Fruit fly (Drosophila melanogaster) whole organism, pupa: ENCODE results near the gene CG16957.

Source experiments
- CG10348 ChIP-seq: fragments of 200-800 bp; sonication (Bioruptor generic); IDR thresholded peaks from 2 replicates; pipeline ENCODE4 v1.3.6; 2022; ENCODE audit warnings: missing biosample characterization, missing genetic modification characterization
- CG12605 ChIP-seq: fragments of 200-800 bp; sonication (Bioruptor generic); IDR thresholded peaks from 2 replicates; pipeline ENCODE4 v1.3.6; 2022; ENCODE audit warnings: missing biosample characterization, missing genetic modification characterization
- CG13204 ChIP-seq: fragments of 200-800 bp; sonication (Bioruptor generic); optimal IDR thresholded peaks from 2 replicates; lab custom pipeline; 2018; ENCODE audit warnings: missing biosample characterization, mild to moderate bottlenecking, missing genetic modification characterization, moderate library complexity
- CG14655 ChIP-seq: fragments of 200-800 bp; sonication (Bioruptor generic); optimal IDR thresholded peaks from 3 replicates; lab custom pipeline; 2017; ENCODE audit warnings: mild to moderate bottlenecking, missing biosample characterization, missing genetic modification reagents, missing genetic modification characterization
- CG15710 ChIP-seq: fragments of 200-800 bp; sonication (Bioruptor generic); optimal IDR thresholded peaks from 2 replicates; lab custom pipeline; 2018; ENCODE audit warnings: missing biosample characterization, mild to moderate bottlenecking, missing genetic modification characterization, moderate library complexity
- CG17806 ChIP-seq: fragments of 200-800 bp; sonication (Bioruptor generic); optimal IDR thresholded peaks from 2 replicates; lab custom pipeline; 2018; ENCODE audit warnings: missing biosample characterization, mild to moderate bottlenecking, missing genetic modification characterization, moderate library complexity
- CG32121 ChIP-seq: fragments of 200-800 bp; sonication (Bioruptor generic); IDR thresholded peaks from 2 replicates; pipeline ENCODE4 v1.3.6; 2022; ENCODE audit warnings: missing biosample characterization, missing genetic modification characterization
- CG34367 ChIP-seq: fragments of 200-800 bp; sonication (Bioruptor generic); optimal IDR thresholded peaks from 2 replicates; lab custom pipeline; 2018; ENCODE audit warnings: missing biosample characterization, mild to moderate bottlenecking, missing genetic modification characterization
- CG4496 ChIP-seq: fragments of 200-800 bp; sonication (Bioruptor generic); IDR thresholded peaks from 3 replicates; pipeline ENCODE4 v1.3.6; 2022; ENCODE audit warnings: missing biosample characterization, missing genetic modification characterization
- CG8159 ChIP-seq: fragments of 200-800 bp; sonication (Bioruptor generic); optimal IDR thresholded peaks from 3 replicates; lab custom pipeline; 2018; ENCODE audit warnings: missing biosample characterization, mild to moderate bottlenecking, missing genetic modification characterization, moderate library complexity
- CG8301 ChIP-seq: fragments of 200-800 bp; sonication (Bioruptor generic); optimal IDR thresholded peaks from 2 replicates; lab custom pipeline; 2018; ENCODE audit warnings: missing biosample characterization, mild to moderate bottlenecking, missing genetic modification characterization
- CG9948 ChIP-seq: fragments of 200-800 bp; sonication (Bioruptor generic); optimal IDR thresholded peaks from 2 replicates; lab custom pipeline; 2018; ENCODE audit warnings: missing biosample characterization, mild to moderate bottlenecking, missing genetic modification characterization, moderate library complexity
- D1 ChIP-seq: fragments of 200-800 bp; sonication (Bioruptor generic); optimal IDR thresholded peaks from 2 replicates; lab custom pipeline; 2018; ENCODE audit warnings: missing biosample characterization, mild to moderate bottlenecking, missing genetic modification characterization, moderate library complexity
- EcR ChIP-seq: fragments of 200-800 bp; sonication (Bioruptor generic); optimal IDR thresholded peaks from 3 replicates; lab custom pipeline; 2019; ENCODE audit warnings: missing biosample characterization, missing genetic modification characterization, mild to moderate bottlenecking, moderate library complexity, missing genetic modification reagents
- Ets98B ChIP-seq: fragments of 200-800 bp; sonication (Bioruptor generic); IDR thresholded peaks from 2 replicates; pipeline ENCODE4 v1.3.6; 2022; ENCODE audit warnings: missing biosample characterization, missing genetic modification characterization
- Pif1A ChIP-seq: fragments of 200-800 bp; sonication (Bioruptor generic); optimal IDR thresholded peaks from 3 replicates; lab custom pipeline; 2016; ENCODE audit warnings: missing biosample characterization, missing genetic modification characterization
- Pif1B ChIP-seq: fragments of 200-800 bp; sonication (Bioruptor generic); optimal IDR thresholded peaks from 3 replicates; lab custom pipeline; 2016; ENCODE audit warnings: missing biosample characterization, missing genetic modification characterization
- Snoo ChIP-seq: fragments of 200-800 bp; sonication (Bioruptor generic); optimal IDR thresholded peaks from 3 replicates; lab custom pipeline; 2017; ENCODE audit warnings: missing biosample characterization, mild to moderate bottlenecking, missing genetic modification characterization, inconsistent platforms
- fd96Ca ChIP-seq: fragments of 200-800 bp; sonication (Bioruptor generic); IDR thresholded peaks from 3 replicates; pipeline ENCODE4 v1.3.6; 2022; ENCODE audit warnings: missing biosample characterization, missing genetic modification characterization
- gl ChIP-seq: fragments of 200-800 bp; sonication (Bioruptor generic); optimal IDR thresholded peaks from 2 replicates; lab custom pipeline; 2018; ENCODE audit warnings: missing biosample characterization, mild to moderate bottlenecking, missing genetic modification characterization
- rn ChIP-seq: fragments of 200-800 bp; sonication (Bioruptor generic); IDR thresholded peaks from 2 replicates; pipeline ENCODE4 v1.3.6; 2022; ENCODE audit warnings: missing biosample characterization, missing genetic modification characterization

Gene CG16957

DNA sequence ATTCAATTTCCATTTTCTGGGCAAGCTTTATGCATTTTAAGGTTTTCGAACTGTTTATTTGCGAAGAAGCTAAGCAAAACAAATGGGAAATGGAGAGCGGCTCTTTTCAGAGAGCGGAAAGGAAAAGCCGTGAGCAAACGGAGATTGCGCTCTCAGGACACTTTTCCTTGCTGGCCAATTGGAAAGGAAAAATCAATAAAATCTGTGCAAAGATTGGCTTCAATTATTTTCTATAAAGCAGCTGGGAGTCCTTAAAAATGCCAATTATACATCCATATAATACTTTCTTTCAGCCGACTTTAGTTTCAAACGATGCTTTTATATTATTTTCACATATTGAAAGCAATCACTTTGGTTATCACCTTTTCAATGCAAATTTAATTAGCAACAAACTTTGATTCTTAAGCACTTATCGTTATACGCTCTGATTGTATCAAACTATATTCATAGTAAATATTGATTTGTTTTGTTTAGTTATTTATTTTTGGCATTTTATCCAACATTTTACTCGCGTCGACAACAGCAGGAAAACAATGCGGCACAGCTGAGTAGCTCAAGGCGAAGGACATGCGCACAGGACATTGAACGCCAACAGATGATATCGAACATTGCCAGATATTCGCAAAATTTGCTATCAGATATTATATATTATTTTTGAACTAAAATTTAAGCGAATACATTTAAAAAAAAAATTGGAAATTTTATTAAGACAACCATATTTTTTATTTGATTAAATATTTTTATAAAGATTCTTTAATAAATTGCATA, 41.2 kb downstream of the CG16957 start, which contains the start of gene CG9395:
TSS of gene CG9395 (minus strand) at position 494 of the 768 bp plus-strand sequence.
- TF ChIP-seq D1 (tag; lab: Kevin White, UChicago), result no peak
- TF ChIP-seq gl (tag; lab: Kevin White, UChicago), result no peak
- no peak for TF ChIP-seq CG34367 (tag; lab: Kevin White, UChicago)
- TF ChIP-seq CG32121 (GFP tag; lab: Robert Waterston, UW), result no peak
- no peak for TF ChIP-seq Ets98B (GFP tag; lab: Robert Waterston, UW)
- TF ChIP-seq CG14655 (GFP tag; lab: Kevin White, UChicago), result no peak
- TF ChIP-seq Pif1A, result no peak
- TF ChIP-seq Snoo (tag; lab: Kevin White, UChicago), result no peak
- TF ChIP-seq CG17806 (tag; lab: Kevin White, UChicago), result no peak
- no peak for TF ChIP-seq CG8301 (tag; lab: Kevin White, UChicago)
- no peak for TF ChIP-seq rn (GFP tag; lab: Robert Waterston, UW)
- no peak for TF ChIP-seq EcR (GFP tag; lab: Kevin White, UChicago)
- no peak for TF ChIP-seq CG9948 (tag; lab: Kevin White, UChicago)
- TF ChIP-seq CG15710 (tag; lab: Kevin White, UChicago), result no peak
- TF ChIP-seq CG8159 (tag; lab: Kevin White, UChicago), result no peak
- no peak for TF ChIP-seq CG10348
- no peak for TF ChIP-seq CG13204 (GFP tag; lab: Kevin White, UChicago)
- no peak for TF ChIP-seq CG4496
- no peak for TF ChIP-seq CG12605 (GFP tag; lab: Robert Waterston, UW)
- no peak for TF ChIP-seq fd96Ca (GFP tag; lab: Robert Waterston, UW)
- TF ChIP-seq, all 21 proteins: peak for 0

DNA sequence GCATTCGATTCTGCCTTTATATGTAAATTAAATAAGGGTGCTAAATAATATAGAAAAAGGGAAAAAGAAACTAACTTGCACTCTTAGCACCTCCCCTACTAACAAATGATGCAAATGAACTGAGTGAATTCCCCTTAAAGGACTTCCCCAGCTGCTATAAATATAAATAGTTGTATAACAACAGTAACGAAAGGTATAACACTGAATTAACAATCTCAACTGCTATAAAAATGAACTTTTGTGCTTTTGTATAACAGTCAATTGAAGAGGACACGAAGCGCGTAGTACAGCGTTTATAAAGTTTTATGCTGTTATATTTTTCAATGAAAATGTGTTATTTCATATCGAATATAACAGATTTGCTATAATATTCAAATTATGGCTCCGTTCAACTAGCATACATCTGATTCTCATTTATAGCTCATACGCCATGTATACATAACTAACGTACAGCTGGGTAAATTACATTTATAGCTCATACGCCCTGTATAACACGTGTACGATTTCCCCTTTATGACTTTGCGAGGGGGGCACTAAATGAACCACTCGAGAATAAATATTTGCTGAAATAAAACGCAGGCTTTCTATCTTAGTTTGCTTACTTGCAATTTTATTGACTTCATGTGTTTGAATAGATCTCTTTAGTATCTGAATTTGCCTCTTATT, 46.6 kb downstream of the CG16957 start:
- no peak for TF ChIP-seq CG15710 (tag; lab: Kevin White, UChicago)
- TF ChIP-seq CG13204 (GFP tag; lab: Kevin White, UChicago), result no peak
- TF ChIP-seq CG32121 (GFP tag; lab: Robert Waterston, UW), result no peak
- no peak for TF ChIP-seq CG8301 (tag; lab: Kevin White, UChicago)
- no peak for TF ChIP-seq CG8159 (tag; lab: Kevin White, UChicago)
- TF ChIP-seq CG14655 (GFP tag; lab: Kevin White, UChicago), result no peak
- TF ChIP-seq EcR (GFP tag; lab: Kevin White, UChicago), result no peak
- TF ChIP-seq Pif1B (GFP tag; lab: Kevin White, UChicago), result no peak
- TF ChIP-seq CG34367 (tag; lab: Kevin White, UChicago), result no peak
- TF ChIP-seq D1 (tag; lab: Kevin White, UChicago), result no peak
- TF ChIP-seq gl (tag; lab: Kevin White, UChicago), result no peak
- TF ChIP-seq Snoo (tag; lab: Kevin White, UChicago), result no peak
- TF ChIP-seq CG9948 (tag; lab: Kevin White, UChicago), result no peak
- no peak for TF ChIP-seq rn (GFP tag; lab: Robert Waterston, UW)
- no peak for TF ChIP-seq fd96Ca (GFP tag; lab: Robert Waterston, UW)
- TF ChIP-seq, all 21 proteins: peak for 0

DNA sequence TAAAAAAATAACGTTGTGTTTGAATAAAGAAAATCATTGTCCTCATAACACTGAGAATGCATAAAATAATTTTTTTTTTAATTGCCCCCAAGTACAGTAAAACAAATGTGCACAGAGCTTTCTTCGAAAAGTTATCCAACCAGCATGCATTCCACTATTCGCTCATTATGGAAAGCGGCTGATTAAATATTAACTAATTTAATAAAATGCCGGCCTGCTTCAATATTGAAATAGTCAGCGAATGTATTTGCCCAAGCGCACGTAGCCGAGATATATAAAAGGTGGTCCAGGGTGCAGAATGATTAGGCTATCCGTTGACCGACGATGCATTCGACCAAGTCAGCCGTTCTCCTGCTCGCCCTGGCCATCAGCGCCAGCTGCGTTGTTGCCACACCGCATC, 48.5 kb downstream of the CG16957 start, which contains the start of gene CG16826:
TSS of gene CG16826 (plus strand) at position 301 of the 400 bp plus-strand sequence.
- TF ChIP-seq CG12605 (GFP tag; lab: Robert Waterston, UW), result no peak
- no peak for TF ChIP-seq gl (tag; lab: Kevin White, UChicago)
